Worm (Caenorhabditis elegans): ENCODE results near the gene Y47D3B.3.

Gene Y47D3B.3

ce11 chrIII:11419551-11419950 is 22.0 kb downstream of the Y47D3B.3 start:
- TF ChIP-seq dao-5 (tag; optimal IDR thresholded peaks at IDR 0.05) (no peak), W03F9.2 (tag; optimal IDR thresholded peaks at IDR 0.05) (no peak), him-1 (tag; optimal IDR thresholded peaks at IDR 0.05) (no peak)

DNA sequence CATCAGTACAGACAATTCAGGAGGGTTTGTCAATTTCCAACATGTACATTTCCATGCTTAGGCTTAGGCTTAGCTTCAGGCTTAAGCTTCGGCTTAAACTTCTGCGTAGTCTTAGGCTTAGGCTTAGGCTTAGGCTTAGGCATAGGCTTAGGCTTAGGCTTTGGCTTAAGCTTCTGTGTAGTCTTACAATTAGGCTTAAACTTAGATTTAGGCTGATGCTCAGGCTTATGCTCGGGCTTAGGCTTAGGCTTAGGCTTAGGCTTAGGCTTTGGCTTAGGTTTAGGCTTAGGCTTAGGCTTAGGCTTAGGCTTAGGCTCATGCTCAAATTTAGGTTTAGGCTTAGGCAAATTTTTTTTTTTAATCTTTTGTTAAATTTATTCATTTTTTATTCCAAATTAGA is 27.2 kb downstream of the Y47D3B.3 start:
- TF ChIP-seq dao-5 (tag; optimal IDR thresholded peaks at IDR 0.05) (no peak), W03F9.2 (tag; optimal IDR thresholded peaks at IDR 0.05) (no peak), him-1 (tag; optimal IDR thresholded peaks at IDR 0.05) (no peak)

- TF ChIP-seq dao-5 (tag; optimal IDR thresholded peaks at IDR 0.05) (no peak), W03F9.2 (tag; optimal IDR thresholded peaks at IDR 0.05) (no peak), him-1 (tag; optimal IDR thresholded peaks at IDR 0.05) (no peak)
Observed at ce11 chrIII:11426906-11427305, 29.3 kb downstream of the Y47D3B.3 start, which contains the start of gene idpc-1. Gene idpc-1, plus strand, starts transcription at chrIII:11427206.

ce11 chrIII:11427548-11428152 is 30.1 kb downstream of the Y47D3B.3 start:
- TF ChIP-seq him-1 (tag; optimal IDR thresholded peaks at IDR 0.05) (no peak), dao-5 (tag; optimal IDR thresholded peaks at IDR 0.05) (no peak), W03F9.2 (tag; optimal IDR thresholded peaks at IDR 0.05) (no peak)

ce11 chrIII:11442556-11442955 is 45.0 kb downstream of the Y47D3B.3 start, which contains the start of gene sbp-1:
Gene sbp-1, minus strand, starts transcription at chrIII:11442566.
- no peak for TF ChIP-seq dao-5 (tag; optimal IDR thresholded peaks at IDR 0.05)
- no peak for TF ChIP-seq W03F9.2 (tag; optimal IDR thresholded peaks at IDR 0.05)
- TF ChIP-seq him-1 (tag; optimal IDR thresholded peaks at IDR 0.05): no peak

- TF ChIP-seq W03F9.2 (tag; optimal IDR thresholded peaks at IDR 0.05) (no peak), dao-5 (tag; optimal IDR thresholded peaks at IDR 0.05) (no peak), him-1 (tag; optimal IDR thresholded peaks at IDR 0.05) (no peak)
Observed at ce11 chrIII:11443408-11443994, 45.9 kb downstream of the Y47D3B.3 start.

DNA sequence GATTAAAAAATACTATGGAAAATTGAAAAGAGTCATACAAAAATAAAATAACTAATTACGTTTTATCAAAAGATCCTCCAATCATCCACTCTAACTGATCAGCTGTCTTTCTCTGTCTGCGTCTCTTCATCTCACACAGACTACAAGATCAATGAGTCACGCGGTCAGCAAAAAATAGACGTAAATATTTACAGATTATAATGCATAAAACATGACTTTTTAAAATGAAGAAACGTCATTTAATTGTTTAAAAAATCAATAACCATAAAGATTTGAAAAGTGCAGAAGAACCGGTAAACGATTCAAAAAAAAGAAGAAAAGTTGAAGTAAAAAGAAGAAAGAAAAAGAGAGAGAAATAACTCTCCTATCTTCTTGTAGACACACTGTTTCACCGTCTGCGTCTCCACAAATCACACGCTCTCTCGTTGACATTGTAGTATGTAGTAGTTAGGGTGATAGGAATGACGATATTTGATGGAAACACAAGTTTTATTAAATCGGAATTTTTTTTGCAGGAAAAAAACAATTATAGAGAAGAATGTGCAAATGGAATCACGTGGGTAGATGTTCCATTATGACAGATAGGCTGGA is 47.3 kb downstream of the Y47D3B.3 start:
- TF ChIP-seq dao-5 (tag; optimal IDR thresholded peaks at IDR 0.05): no peak
- peak; percentile 43 for TF ChIP-seq W03F9.2 (tag; optimal IDR thresholded peaks at IDR 0.05)
- no peak for TF ChIP-seq him-1 (tag; optimal IDR thresholded peaks at IDR 0.05)

- TF ChIP-seq dao-5 (tag; optimal IDR thresholded peaks at IDR 0.05): no peak
- no peak for TF ChIP-seq W03F9.2 (tag; optimal IDR thresholded peaks at IDR 0.05)
- no peak for TF ChIP-seq him-1 (tag; optimal IDR thresholded peaks at IDR 0.05)
Observed at ce11 chrIII:11446826-11447225, 49.2 kb downstream of the Y47D3B.3 start.

ce11 chrIII:11448330-11448729 is 50.7 kb downstream of the Y47D3B.3 start:
- no peak for TF ChIP-seq him-1 (tag; optimal IDR thresholded peaks at IDR 0.05)
- TF ChIP-seq dao-5 (tag; optimal IDR thresholded peaks at IDR 0.05): no peak
- TF ChIP-seq W03F9.2 (tag; optimal IDR thresholded peaks at IDR 0.05): no peak

DNA sequence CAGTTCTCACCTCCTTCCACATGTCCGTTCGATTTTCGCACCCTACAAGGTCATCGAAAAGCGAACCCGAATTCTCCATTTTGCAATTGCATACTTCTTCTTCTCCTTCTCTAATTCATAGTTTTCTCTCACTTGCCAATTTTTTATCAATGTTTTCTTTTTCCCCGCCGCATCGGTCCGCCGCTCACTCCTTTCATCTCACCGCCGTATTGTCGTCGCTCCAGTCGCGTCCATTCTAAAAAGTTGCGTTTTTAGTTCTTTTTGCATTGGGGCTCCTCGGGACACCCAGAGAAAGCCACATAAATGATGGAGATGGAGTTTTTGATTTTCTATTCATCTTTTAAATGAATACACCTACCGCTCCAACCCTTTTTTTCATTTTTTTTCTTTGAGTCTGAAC is 53.8 kb downstream of the Y47D3B.3 start:
- TF ChIP-seq him-1 (tag; optimal IDR thresholded peaks at IDR 0.05) (no peak), dao-5 (tag; optimal IDR thresholded peaks at IDR 0.05) (no peak), W03F9.2 (tag; optimal IDR thresholded peaks at IDR 0.05) (no peak)

All from whole organism, L4/young adult.